Worm (Caenorhabditis elegans): Measurements from ENCODE around the gene pigq-1.
"Not testable (repeated sequence)": the region's sequence is repeated elsewhere in the genome, so short reads cannot be mapped to it uniquely, and the experiment has no call there.

Gene pigq-1

ce11 chrIV:11146962-11147470 is at the start of gene pigq-1:
Gene pigq-1, minus strand, starts transcription at chrIV:11147247.
- TF ChIP-seq tra-4 (tag; optimal IDR thresholded peaks at IDR 0.05) (no peak), ceh-13 (GFP tag; optimal IDR thresholded peaks at IDR 0.05) (no peak), ceh-36 (tag; optimal IDR thresholded peaks at IDR 0.05) (no peak), hnd-1 (tag; optimal IDR thresholded peaks at IDR 0.05) (no peak), flt-1 (GFP tag; IDR thresholded peaks at IDR 0.05) (no peak), ets-7 (tag; optimal IDR thresholded peaks at IDR 0.05) (no peak), sea-1 (GFP tag; conservative IDR thresholded peaks at IDR 0.05) (no peak), B0310.2 (tag; optimal IDR thresholded peaks at IDR 0.05) (no peak), aly-1 (tag; optimal IDR thresholded peaks at IDR 0.05) (no peak), tbx-37 (GFP tag; conservative IDR thresholded peaks at IDR 0.05) (no peak)

ce11 chrIV:11189411-11189810 is 42.4 kb upstream of the pigq-1 start, which contains the start of gene fbxb-79:
Gene fbxb-79, minus strand, starts transcription at chrIV:11189511.
- no peak for TF ChIP-seq scrt-1 (GFP tag; IDR thresholded peaks at IDR 0.05)
- no peak for TF ChIP-seq ama-1 (optimal IDR thresholded peaks at IDR 0.05)
- TF ChIP-seq hmg-4 (GFP tag; optimal IDR thresholded peaks at IDR 0.05), result no peak
- no peak for TF ChIP-seq aly-1 (tag; optimal IDR thresholded peaks at IDR 0.05)
- TF ChIP-seq flt-1 (GFP tag; IDR thresholded peaks at IDR 0.05), result no peak
- TF ChIP-seq ets-7 (tag; optimal IDR thresholded peaks at IDR 0.05), result no peak

ce11 chrIV:11186729-11187128 is 39.7 kb upstream of the pigq-1 start, which contains the start of gene sdz-27:
Gene sdz-27, plus strand, starts transcription at chrIV:11187029.
- TF ChIP-seq tbx-11 (GFP tag; IDR thresholded peaks at IDR 0.05) (no peak), sea-1 (GFP tag; conservative IDR thresholded peaks at IDR 0.05) (no peak), tra-4 (tag; optimal IDR thresholded peaks at IDR 0.05) (no peak), aly-1 (tag; optimal IDR thresholded peaks at IDR 0.05) (no peak), hmbx-1 (tag; optimal IDR thresholded peaks at IDR 0.05) (no peak), hmg-4 (GFP tag; optimal IDR thresholded peaks at IDR 0.05) (no peak), ceh-13 (GFP tag; optimal IDR thresholded peaks at IDR 0.05) (no peak), ceh-36 (tag; optimal IDR thresholded peaks at IDR 0.05) (no peak), scrt-1 (GFP tag; IDR thresholded peaks at IDR 0.05) (no peak), ama-1 (optimal IDR thresholded peaks at IDR 0.05) (no peak), pes-1 (GFP tag; IDR thresholded peaks at IDR 0.05) (no peak), F13C5.2 (tag; optimal IDR thresholded peaks at IDR 0.05) (no peak)

- TF ChIP-seq aly-1 (tag; optimal IDR thresholded peaks at IDR 0.05), result no peak
- no peak for TF ChIP-seq hnd-1 (tag; optimal IDR thresholded peaks at IDR 0.05)
- TF ChIP-seq ets-7 (tag; optimal IDR thresholded peaks at IDR 0.05), result no peak
- TF ChIP-seq sea-1 (GFP tag; conservative IDR thresholded peaks at IDR 0.05), result no peak
- no peak for TF ChIP-seq flt-1 (GFP tag; IDR thresholded peaks at IDR 0.05)
- no peak for TF ChIP-seq ama-1 (optimal IDR thresholded peaks at IDR 0.05)
- no peak for TF ChIP-seq tra-4 (tag; optimal IDR thresholded peaks at IDR 0.05)
- TF ChIP-seq tbx-37 (GFP tag; conservative IDR thresholded peaks at IDR 0.05), result no peak
- TF ChIP-seq pes-1 (GFP tag; IDR thresholded peaks at IDR 0.05), result no peak
- no peak for TF ChIP-seq scrt-1 (GFP tag; IDR thresholded peaks at IDR 0.05)
- TF ChIP-seq hmbx-1 (tag; optimal IDR thresholded peaks at IDR 0.05), result no peak
- TF ChIP-seq ceh-36 (tag; optimal IDR thresholded peaks at IDR 0.05), result no peak
- no peak for TF ChIP-seq B0310.2 (tag; optimal IDR thresholded peaks at IDR 0.05)
- no peak for TF ChIP-seq ceh-13 (GFP tag; optimal IDR thresholded peaks at IDR 0.05)
These were observed 36.9 kb upstream of the pigq-1 start, which contains the start of gene nuaf-3 for ce11 chrIV:11183991-11184390. Gene nuaf-3, plus strand, starts transcription at chrIV:11184291.

- TF ChIP-seq hnd-1 (tag; optimal IDR thresholded peaks at IDR 0.05) (no peak), ets-7 (tag; optimal IDR thresholded peaks at IDR 0.05) (no peak), scrt-1 (GFP tag; IDR thresholded peaks at IDR 0.05) (no peak)
These were observed 36.0 kb upstream of the pigq-1 start, which contains the start of gene prx-14 for ce11 chrIV:11183013-11183412. Gene prx-14, plus strand, starts transcription at chrIV:11183132.

- TF ChIP-seq sea-1 (GFP tag; conservative IDR thresholded peaks at IDR 0.05) (no peak), ceh-13 (GFP tag; optimal IDR thresholded peaks at IDR 0.05) (no peak), tra-4 (tag; optimal IDR thresholded peaks at IDR 0.05) (no peak)
These were observed 33.0 kb upstream of the pigq-1 start for ce11 chrIV:11180077-11180476.

ce11 chrIV:11179123-11179740 is 32.2 kb upstream of the pigq-1 start, which contains the start of gene cpt-2:
Gene cpt-2, plus strand, starts transcription at chrIV:11179645.
- not testable (repeated sequence) for TF ChIP-seq flt-1 (GFP tag; IDR thresholded peaks at IDR 0.05); ama-1 (optimal IDR thresholded peaks at IDR 0.05); tra-4 (tag; optimal IDR thresholded peaks at IDR 0.05)

ce11 chrIV:11178495-11178894 is 31.4 kb upstream of the pigq-1 start, which contains the start of gene C08F8.9:
Gene C08F8.9, minus strand, starts transcription at chrIV:11178595.
- TF ChIP-seq sea-1 (GFP tag; conservative IDR thresholded peaks at IDR 0.05) (no peak), ets-7 (tag; optimal IDR thresholded peaks at IDR 0.05) (no peak), F13C5.2 (tag; optimal IDR thresholded peaks at IDR 0.05) (no peak), tbx-37 (GFP tag; conservative IDR thresholded peaks at IDR 0.05) (no peak), B0310.2 (tag; optimal IDR thresholded peaks at IDR 0.05) (no peak), hmbx-1 (tag; optimal IDR thresholded peaks at IDR 0.05) (no peak), aly-1 (tag; optimal IDR thresholded peaks at IDR 0.05) (no peak), pes-1 (GFP tag; IDR thresholded peaks at IDR 0.05) (no peak), flt-1 (GFP tag; IDR thresholded peaks at IDR 0.05) (no peak), ceh-36 (tag; optimal IDR thresholded peaks at IDR 0.05) (no peak), ama-1 (optimal IDR thresholded peaks at IDR 0.05) (no peak), ceh-13 (GFP tag; optimal IDR thresholded peaks at IDR 0.05) (no peak), hnd-1 (tag; optimal IDR thresholded peaks at IDR 0.05) (no peak), tbx-11 (GFP tag; IDR thresholded peaks at IDR 0.05) (no peak), hmg-4 (GFP tag; optimal IDR thresholded peaks at IDR 0.05) (no peak), tra-4 (tag; optimal IDR thresholded peaks at IDR 0.05) (no peak)

All from whole organism, early embryonic.